Worm (Caenorhabditis elegans): ENCODE results near the gene egl-23.
A peak's percentile ranks its signal among the peaks of the same experiment; 100 is the strongest.

The egl-23 gene

DNA sequence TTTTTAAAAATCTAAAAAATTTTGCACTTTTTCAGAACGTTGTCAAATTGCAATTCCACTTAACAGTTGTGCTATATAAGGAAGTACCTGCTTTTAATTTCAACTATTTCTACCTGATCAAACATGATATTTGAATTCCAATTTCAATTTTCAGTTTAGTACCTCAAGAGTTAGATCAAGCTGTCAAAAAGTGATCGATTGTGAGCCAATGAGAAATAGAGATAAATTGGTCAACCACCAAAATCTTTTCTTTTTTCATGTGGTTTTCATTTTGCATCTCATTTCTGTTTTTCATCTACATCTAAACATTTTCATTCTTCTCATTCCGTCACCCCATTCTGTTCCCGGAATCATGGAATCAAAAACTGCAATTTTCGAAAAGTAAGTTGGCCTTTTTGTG, at the start of gene egl-23:
egl-23 (plus strand) TSS at position 301 of the 400 bp plus-strand sequence.
- TF ChIP-seq sma-9 (GFP tag; optimal IDR thresholded peaks at IDR 0.05) (no peak), sma-9 (tag; optimal IDR thresholded peaks at IDR 0.05) (no peak), fos-1 (tag; optimal IDR thresholded peaks at IDR 0.05) (no peak), aly-2 (tag; optimal IDR thresholded peaks at IDR 0.05) (no peak), snpc-4 (tag; optimal IDR thresholded peaks at IDR 0.05) (no peak), gmeb-1 (tag; optimal IDR thresholded peaks at IDR 0.05) (no peak), unc-39 (tag; optimal IDR thresholded peaks at IDR 0.05) (no peak), nhr-237 (tag; optimal IDR thresholded peaks at IDR 0.05) (no peak), nhr-23 (tag; optimal IDR thresholded peaks at IDR 0.05) (no peak)

DNA sequence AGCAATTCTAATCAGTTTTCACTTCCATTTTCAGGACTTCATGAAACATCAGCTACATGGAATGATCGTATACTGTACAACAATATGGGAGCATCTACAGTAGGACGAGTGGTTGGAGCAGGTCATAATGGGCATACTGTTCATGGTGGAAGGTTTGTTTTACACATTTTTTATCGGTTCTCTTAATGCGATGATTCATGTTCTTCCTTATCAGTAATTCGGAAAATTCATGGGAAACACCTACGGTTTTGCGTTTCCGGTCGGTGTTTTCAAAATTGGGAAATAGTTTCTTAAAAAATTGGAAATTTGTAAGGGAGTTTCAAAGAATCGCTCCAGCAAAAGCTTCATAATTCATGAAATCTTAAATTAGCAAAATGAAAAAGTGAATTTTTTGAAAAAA, 48.0 kb upstream of the egl-23 start:
- TF ChIP-seq nhr-23 (tag; optimal IDR thresholded peaks at IDR 0.05) = no peak
- peak; percentile 85 for TF ChIP-seq fos-1 (tag; optimal IDR thresholded peaks at IDR 0.05)

DNA sequence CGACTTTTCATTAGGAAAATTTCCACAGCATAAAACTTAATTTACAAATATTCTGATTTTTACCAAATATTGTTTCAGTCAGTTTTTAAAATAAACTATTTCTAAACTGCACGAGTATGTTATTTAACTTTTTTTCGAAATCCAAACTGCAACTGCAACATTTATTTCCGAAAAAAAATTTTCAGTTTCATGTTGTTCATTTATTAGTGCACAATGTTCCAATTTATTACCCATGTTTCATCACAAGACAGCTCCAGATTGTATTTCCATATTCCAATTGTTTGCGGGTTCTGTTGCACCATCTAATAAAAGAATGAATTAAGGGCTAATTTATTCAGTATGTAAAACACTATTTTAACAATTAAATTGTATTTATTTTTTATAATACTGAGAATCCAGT, 47.2 kb upstream of the egl-23 start:
- no peak for TF ChIP-seq sma-9 (GFP tag; optimal IDR thresholded peaks at IDR 0.05)
- TF ChIP-seq sma-9 (tag; optimal IDR thresholded peaks at IDR 0.05) = no peak
- TF ChIP-seq aly-2 (tag; optimal IDR thresholded peaks at IDR 0.05) = no peak
- TF ChIP-seq nhr-23 (tag; optimal IDR thresholded peaks at IDR 0.05) = no peak
- TF ChIP-seq crh-2 (tag; optimal IDR thresholded peaks at IDR 0.05) = no peak
- TF ChIP-seq unc-55 (GFP tag; optimal IDR thresholded peaks at IDR 0.05) = no peak
- TF ChIP-seq elt-3 (tag; optimal IDR thresholded peaks at IDR 0.05) = no peak
- no peak for TF ChIP-seq nhr-237 (tag; optimal IDR thresholded peaks at IDR 0.05)
- no peak for TF ChIP-seq nhr-77 (tag; optimal IDR thresholded peaks at IDR 0.05)
- no peak for TF ChIP-seq nhr-12 (tag; optimal IDR thresholded peaks at IDR 0.05)
- TF ChIP-seq ama-1 (optimal IDR thresholded peaks at IDR 0.05) = no peak
- no peak for TF ChIP-seq Y55F3AM.14 (GFP tag; optimal IDR thresholded peaks at IDR 0.05)
- TF ChIP-seq mab-5 (tag; optimal IDR thresholded peaks at IDR 0.05) = no peak
- TF ChIP-seq elt-1 (tag; optimal IDR thresholded peaks at IDR 0.05) = no peak
- no peak for TF ChIP-seq unc-62 (GFP tag; optimal IDR thresholded peaks at IDR 0.05)

DNA sequence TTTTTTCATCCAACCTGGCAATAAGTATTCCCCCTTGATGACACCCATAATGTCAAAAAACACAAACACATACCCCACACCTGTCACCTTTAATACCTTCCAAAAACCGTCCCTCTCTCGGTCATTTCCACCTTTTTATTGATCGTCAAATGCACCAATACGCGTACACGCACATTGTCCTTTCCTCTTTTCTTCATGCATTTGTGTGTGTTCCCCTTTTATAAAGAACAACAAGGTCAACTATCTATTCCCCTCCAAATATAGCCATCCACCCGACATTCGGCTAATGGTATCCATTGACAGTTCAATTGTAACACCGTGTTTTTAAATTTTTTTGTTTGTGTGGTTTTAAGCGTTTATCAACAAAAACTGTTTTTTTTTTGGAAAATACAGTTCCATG, 43.7 kb upstream of the egl-23 start:
- TF ChIP-seq mab-5 (tag; optimal IDR thresholded peaks at IDR 0.05) = no peak
- TF ChIP-seq sma-9 (GFP tag; optimal IDR thresholded peaks at IDR 0.05) = no peak
- TF ChIP-seq sma-9 (tag; optimal IDR thresholded peaks at IDR 0.05) = no peak
- TF ChIP-seq C34F6.9 (tag; optimal IDR thresholded peaks at IDR 0.05) = no peak
- TF ChIP-seq skn-1 (tag; optimal IDR thresholded peaks at IDR 0.05) = no peak
- no peak for TF ChIP-seq nhr-6 (tag; optimal IDR thresholded peaks at IDR 0.05)
- no peak for TF ChIP-seq blmp-1 (tag; optimal IDR thresholded peaks at IDR 0.05; ENCODE audit: insufficient read depth)
- TF ChIP-seq elt-1 (tag; optimal IDR thresholded peaks at IDR 0.05) = no peak
- no peak for TF ChIP-seq R02D3.7 (tag; optimal IDR thresholded peaks at IDR 0.05)
- TF ChIP-seq snpc-4 (tag; optimal IDR thresholded peaks at IDR 0.05) = no peak
- TF ChIP-seq nhr-237 (tag; optimal IDR thresholded peaks at IDR 0.05) = no peak
- no peak for TF ChIP-seq unc-55 (GFP tag; optimal IDR thresholded peaks at IDR 0.05)
- no peak for TF ChIP-seq aly-2 (tag; optimal IDR thresholded peaks at IDR 0.05)
- TF ChIP-seq lin-11 (tag; optimal IDR thresholded peaks at IDR 0.05) = no peak
- TF ChIP-seq ztf-4 (tag; optimal IDR thresholded peaks at IDR 0.05) = no peak
- no peak for TF ChIP-seq lin-13 (GFP tag; optimal IDR thresholded peaks at IDR 0.05)
- TF ChIP-seq lin-39 (tag; optimal IDR thresholded peaks at IDR 0.05) = no peak
- no peak for TF ChIP-seq fos-1 (tag; optimal IDR thresholded peaks at IDR 0.05)
- no peak for TF ChIP-seq ztf-1 (GFP tag; conservative IDR thresholded peaks at IDR 0.05)
- TF ChIP-seq nhr-12 (tag; optimal IDR thresholded peaks at IDR 0.05) = no peak

DNA sequence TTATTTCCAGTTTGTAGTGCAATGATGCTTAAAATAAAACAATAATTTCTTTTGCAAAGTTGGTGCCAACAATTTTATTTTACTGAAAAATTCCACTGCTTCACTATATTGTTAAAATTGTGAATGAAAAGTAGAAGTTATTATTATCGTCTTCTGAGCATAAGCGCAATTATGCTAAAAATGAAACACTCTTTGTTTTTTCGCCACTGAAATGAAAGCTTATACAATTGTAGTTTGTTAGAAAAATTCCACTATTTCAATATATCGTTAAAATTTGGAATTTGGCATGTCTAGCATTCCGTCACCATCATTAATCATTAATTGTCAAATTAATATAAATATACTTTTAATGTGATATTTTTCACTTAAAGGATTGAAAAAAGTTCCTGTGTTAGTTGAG, 34.9 kb upstream of the egl-23 start:
- TF ChIP-seq ama-1 (optimal IDR thresholded peaks at IDR 0.05) (no peak), peb-1 (tag; optimal IDR thresholded peaks at IDR 0.05) (no peak), C34F6.9 (tag; optimal IDR thresholded peaks at IDR 0.05) (no peak), nhr-237 (tag; optimal IDR thresholded peaks at IDR 0.05) (no peak), lsy-2 (tag; optimal IDR thresholded peaks at IDR 0.05) (no peak), gmeb-1 (tag; optimal IDR thresholded peaks at IDR 0.05) (no peak), sem-4 (tag; optimal IDR thresholded peaks at IDR 0.05) (no peak), dmd-4 (tag; optimal IDR thresholded peaks at IDR 0.05) (no peak), elt-1 (tag; optimal IDR thresholded peaks at IDR 0.05) (no peak), crh-2 (tag; optimal IDR thresholded peaks at IDR 0.05) (no peak), snpc-4 (tag; optimal IDR thresholded peaks at IDR 0.05) (no peak), ceh-16 (tag; optimal IDR thresholded peaks at IDR 0.05) (no peak), ZK546.5 (tag; optimal IDR thresholded peaks at IDR 0.05) (no peak), nhr-25 (tag; optimal IDR thresholded peaks at IDR 0.05) (no peak)

All from whole organism, L2 larva.